Worm (Caenorhabditis elegans): ENCODE data around the gene pdha-1.

Gene pdha-1

DNA sequence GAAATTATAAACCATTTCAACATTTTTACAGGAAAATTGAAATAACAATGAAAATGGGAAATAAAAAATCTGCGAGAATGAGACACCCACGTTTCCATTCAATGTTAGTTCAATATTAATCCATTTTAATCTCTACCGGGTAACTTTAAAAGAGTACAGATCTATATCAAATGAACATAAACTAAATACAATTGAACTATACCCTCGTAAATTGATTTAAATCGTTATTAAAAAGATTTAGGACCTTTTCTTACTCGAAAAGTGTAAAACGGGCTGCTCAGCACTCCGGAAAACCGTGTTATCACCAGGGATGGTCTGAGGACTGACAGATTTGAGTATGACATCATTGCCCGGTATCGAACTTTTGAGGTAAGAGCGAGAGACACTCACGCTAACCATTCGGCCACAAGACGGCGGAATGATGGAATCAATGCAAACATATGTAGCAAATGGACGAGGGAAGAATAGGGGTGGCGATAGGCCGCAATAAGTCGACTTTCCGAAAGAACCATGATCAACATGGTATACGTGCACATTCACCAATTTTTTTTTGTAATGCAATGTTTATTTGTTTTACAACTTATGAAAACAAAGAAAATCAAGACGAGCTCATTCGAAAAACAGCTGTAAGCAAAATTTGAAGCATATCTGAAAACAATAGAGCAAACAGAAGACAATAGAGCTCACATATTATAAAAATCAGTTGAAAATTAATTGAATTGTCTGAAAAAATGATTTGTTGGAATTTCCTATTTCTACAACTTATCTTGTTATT, 41.0 kb downstream of the pdha-1 start, which contains the start of the genes chst-1 and C41C4.9:
Gene chst-1 (minus strand): TSS at position 51 of the 775 bp plus-strand sequence.
Gene C41C4.9 (plus strand): TSS at position 725 of the 775 bp plus-strand sequence.
- TF ChIP-seq lin-13 (GFP tag; optimal IDR thresholded peaks at IDR 0.05): peak; percentile 17
- TF ChIP-seq unc-86 (tag; optimal IDR thresholded peaks at IDR 0.05): no peak
- peak; percentile 81 for TF ChIP-seq C16A3.4 (tag; optimal IDR thresholded peaks at IDR 0.05)
- TF ChIP-seq ztf-4 (tag; optimal IDR thresholded peaks at IDR 0.05): peak; percentile 7
- peak; percentile 61 for TF ChIP-seq nhr-20 (tag; optimal IDR thresholded peaks at IDR 0.05)
- TF ChIP-seq lin-15B (tag; optimal IDR thresholded peaks at IDR 0.05): no peak
- TF ChIP-seq lin-39 (tag; optimal IDR thresholded peaks at IDR 0.05): no peak
- peak; percentile 78 for TF ChIP-seq nhr-85 (tag)
- peak; percentile 66 for TF ChIP-seq nhr-77 (tag; optimal IDR thresholded peaks at IDR 0.05)
- peak; percentile 76 for TF ChIP-seq skn-1 (tag; optimal IDR thresholded peaks at IDR 0.05)
- no peak for TF ChIP-seq pqm-1 (tag; optimal IDR thresholded peaks at IDR 0.05)
- no peak for TF ChIP-seq ceh-63 (GFP tag; optimal IDR thresholded peaks at IDR 0.05)
- no peak for TF ChIP-seq hpl-2 (GFP tag; optimal IDR thresholded peaks at IDR 0.05)
- TF ChIP-seq C04F5.9 (tag; optimal IDR thresholded peaks at IDR 0.05): no peak
- TF ChIP-seq elt-3 (tag; optimal IDR thresholded peaks at IDR 0.05): peak in 2 of 6 experiments; percentile 34 to 48
- TF ChIP-seq Y116A8C.19 (tag; optimal IDR thresholded peaks at IDR 0.05; ENCODE audit: borderline replicate concordance): no peak
- no peak for TF ChIP-seq hlh-17 (GFP tag; optimal IDR thresholded peaks at IDR 0.05; ENCODE audit: borderline replicate concordance)
- no peak for TF ChIP-seq nhr-12 (tag; optimal IDR thresholded peaks at IDR 0.05)
- peak; percentile 38 for TF ChIP-seq jun-1 (tag; optimal IDR thresholded peaks at IDR 0.05)
- TF ChIP-seq ceh-88 (GFP tag; IDR thresholded peaks at IDR 0.05): no peak
- peak; percentile 23 for TF ChIP-seq ceh-8 (GFP tag; optimal IDR thresholded peaks at IDR 0.05)
- peak; percentile 57 to 77 for TF ChIP-seq lsy-2 (tag; optimal IDR thresholded peaks at IDR 0.05)
- TF ChIP-seq grh-1 (GFP tag; IDR thresholded peaks at IDR 0.05): no peak
- TF ChIP-seq mep-1 (tag; optimal IDR thresholded peaks at IDR 0.05): peak; percentile 69
- TF ChIP-seq efl-3 (GFP tag; optimal IDR thresholded peaks at IDR 0.05): no peak
- no peak for TF ChIP-seq nhr-76 (tag; optimal IDR thresholded peaks at IDR 0.05)
- peak; percentile 34 for TF ChIP-seq lin-14 (GFP tag; optimal IDR thresholded peaks at IDR 0.05)
- no peak for TF ChIP-seq isw-1 (GFP tag; IDR thresholded peaks at IDR 0.05)
- TF ChIP-seq lin-35 (GFP tag; optimal IDR thresholded peaks at IDR 0.05): peak; percentile 29 to 84
- TF ChIP-seq ets-5 (GFP tag; IDR thresholded peaks at IDR 0.05): no peak
- TF ChIP-seq ces-1 (GFP tag; optimal IDR thresholded peaks at IDR 0.05): no peak
- peak; percentile 57 for TF ChIP-seq vab-15 (tag; optimal IDR thresholded peaks at IDR 0.05)
- TF ChIP-seq xbp-1 (tag; optimal IDR thresholded peaks at IDR 0.05): peak; percentile 20
- TF ChIP-seq C34B4.2 (tag; optimal IDR thresholded peaks at IDR 0.05): no peak
- TF ChIP-seq pax-3 (tag; optimal IDR thresholded peaks at IDR 0.05): no peak
- TF ChIP-seq unc-30 (tag; optimal IDR thresholded peaks at IDR 0.05): no peak
- TF ChIP-seq ceh-90 (tag; optimal IDR thresholded peaks at IDR 0.05): no peak
- TF ChIP-seq mab-9 (GFP tag; IDR thresholded peaks at IDR 0.05): no peak
- TF ChIP-seq snu-23 (GFP tag; optimal IDR thresholded peaks at IDR 0.05): peak; percentile 61
- no peak for TF ChIP-seq alr-1 (tag; optimal IDR thresholded peaks at IDR 0.05; ENCODE audit: borderline replicate concordance)
- TF ChIP-seq aly-2 (tag; optimal IDR thresholded peaks at IDR 0.05): peak; percentile 37
- TF ChIP-seq sup-37 (GFP tag; optimal IDR thresholded peaks at IDR 0.05): no peak
- TF ChIP-seq fos-1 (tag; optimal IDR thresholded peaks at IDR 0.05): peak; percentile 47
- no peak for TF ChIP-seq tlp-1 (tag; optimal IDR thresholded peaks at IDR 0.05)
- no peak for TF ChIP-seq zag-1 (tag; optimal IDR thresholded peaks at IDR 0.05)
- TF ChIP-seq mef-2 (tag; optimal IDR thresholded peaks at IDR 0.05): no peak
- TF ChIP-seq egl-13 (tag; optimal IDR thresholded peaks at IDR 0.05): no peak
- TF ChIP-seq dpl-1 (GFP tag; optimal IDR thresholded peaks at IDR 0.05): peak; percentile 16 to 43 (median 39)
- no peak for TF ChIP-seq sox-4 (tag; optimal IDR thresholded peaks at IDR 0.05)
- peak in 1 of 3 experiments; percentile 19 for TF ChIP-seq ceh-82 (tag; optimal IDR thresholded peaks at IDR 0.05)
- TF ChIP-seq fkh-10 (GFP tag; optimal IDR thresholded peaks at IDR 0.05): no peak
- peak; percentile 46 for TF ChIP-seq swsn-7 (tag; optimal IDR thresholded peaks at IDR 0.05)

Data from whole organism, L1 larva.